Worm (Caenorhabditis elegans): ENCODE results near the gene K05F1.9.

DNA sequence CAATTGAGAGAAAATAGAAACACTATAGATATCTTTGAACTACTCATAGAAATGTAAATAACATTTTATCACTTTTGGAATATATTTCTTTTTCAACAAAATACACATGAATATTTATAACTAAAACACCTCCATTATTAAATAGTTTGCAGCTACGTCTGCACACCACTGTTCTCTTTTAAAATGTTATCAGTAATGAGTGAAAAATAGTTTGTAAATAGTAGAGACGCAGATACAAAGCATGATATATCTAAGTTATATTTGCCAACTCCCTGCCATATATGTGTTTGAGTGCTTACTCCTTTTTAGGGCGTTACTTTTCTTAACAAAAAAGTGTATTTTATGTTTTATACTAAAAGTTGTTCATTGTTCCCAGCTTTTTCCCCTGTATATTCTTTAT, 45.2 kb upstream of the K05F1.9 start:
- TF ChIP-seq fax-1 (tag; optimal IDR thresholded peaks at IDR 0.05) (no peak), sdc-2 (tag; optimal IDR thresholded peaks at IDR 0.05) (no peak), Y22D7AL.16 (tag; optimal IDR thresholded peaks at IDR 0.05) (no peak), unc-42 (tag; optimal IDR thresholded peaks at IDR 0.05) (no peak), pag-3 (tag; optimal IDR thresholded peaks at IDR 0.05; ENCODE audit: borderline replicate concordance) (no peak), unc-86 (tag; optimal IDR thresholded peaks at IDR 0.05) (no peak)

Data from whole organism, late embryonic.